Worm (Caenorhabditis elegans): ENCODE results near the gene F55B12.10.
A peak's percentile ranks its signal among the peaks of the same experiment; 100 is the strongest.

Gene F55B12.10

ce11 chrV:13796246-13796776 is 43.2 kb upstream of the F55B12.10 start, which contains the start of gene twk-32:
twk-32 (plus strand) TSS chrV:13796641.
- TF ChIP-seq C38D4.7 (GFP tag; optimal IDR thresholded peaks at IDR 0.05) (no peak), hlh-30 (tag; optimal IDR thresholded peaks at IDR 0.05; ENCODE audit: insufficient read depth) (peak; percentile 19)

- no peak for TF ChIP-seq ttx-3 (tag; optimal IDR thresholded peaks at IDR 0.05)
- no peak for TF ChIP-seq unc-42 (tag; optimal IDR thresholded peaks at IDR 0.05)
- TF ChIP-seq dmd-4 (tag; optimal IDR thresholded peaks at IDR 0.05; ENCODE audit: borderline replicate concordance), result no peak
- no peak for TF ChIP-seq pag-3 (tag; optimal IDR thresholded peaks at IDR 0.05; ENCODE audit: borderline replicate concordance)
- no peak for TF ChIP-seq ceh-30 (tag; optimal IDR thresholded peaks at IDR 0.05)
- TF ChIP-seq nhr-232 (tag; optimal IDR thresholded peaks at IDR 0.05), result no peak
- no peak for TF ChIP-seq zip-5 (tag; optimal IDR thresholded peaks at IDR 0.05)
- TF ChIP-seq hlh-30 (tag; optimal IDR thresholded peaks at IDR 0.05; ENCODE audit: insufficient read depth), result no peak
- TF ChIP-seq ceh-24 (tag; optimal IDR thresholded peaks at IDR 0.05), result no peak
- no peak for TF ChIP-seq ceh-34 (tag; optimal IDR thresholded peaks at IDR 0.05)
- no peak for TF ChIP-seq odd-2 (tag; optimal IDR thresholded peaks at IDR 0.05)
- no peak for TF ChIP-seq ceh-22 (tag; optimal IDR thresholded peaks at IDR 0.05)
- TF ChIP-seq tbx-7 (tag; optimal IDR thresholded peaks at IDR 0.05), result no peak
- TF ChIP-seq T23F11.4 (GFP tag; optimal IDR thresholded peaks at IDR 0.05), result no peak
- TF ChIP-seq elt-4 (tag; optimal IDR thresholded peaks at IDR 0.05), result no peak
- TF ChIP-seq ceh-9 (tag; optimal IDR thresholded peaks at IDR 0.05), result no peak
Observed at ce11 chrV:13799190-13799589, 40.3 kb upstream of the F55B12.10 start.

ce11 chrV:13803902-13804301 is 35.6 kb upstream of the F55B12.10 start, which contains the start of gene swan-2:
swan-2 (minus strand) TSS chrV:13804281.
- TF ChIP-seq ceh-34 (tag; optimal IDR thresholded peaks at IDR 0.05) (no peak), che-1 (tag; optimal IDR thresholded peaks at IDR 0.05) (no peak), unc-86 (tag; optimal IDR thresholded peaks at IDR 0.05) (no peak), nhr-232 (tag; optimal IDR thresholded peaks at IDR 0.05) (no peak), odd-2 (tag; optimal IDR thresholded peaks at IDR 0.05) (no peak), nhr-11 (tag; optimal IDR thresholded peaks at IDR 0.05) (no peak), pag-3 (tag; optimal IDR thresholded peaks at IDR 0.05; ENCODE audit: borderline replicate concordance) (no peak)

- TF ChIP-seq pat-9 (tag; optimal IDR thresholded peaks at IDR 0.05) (no peak), ceh-30 (tag; optimal IDR thresholded peaks at IDR 0.05) (no peak), pros-1 (tag; optimal IDR thresholded peaks at IDR 0.05) (no peak), Y22D7AL.16 (tag; optimal IDR thresholded peaks at IDR 0.05) (no peak), unc-86 (tag; optimal IDR thresholded peaks at IDR 0.05) (no peak), hlh-30 (tag; optimal IDR thresholded peaks at IDR 0.05; ENCODE audit: insufficient read depth) (no peak), lim-6 (tag; optimal IDR thresholded peaks at IDR 0.05) (no peak), hlh-13 (GFP tag; optimal IDR thresholded peaks at IDR 0.05) (no peak), madf-2 (tag; optimal IDR thresholded peaks at IDR 0.05) (no peak), ztf-16 (tag; optimal IDR thresholded peaks at IDR 0.05) (no peak), T23F11.4 (GFP tag; optimal IDR thresholded peaks at IDR 0.05) (no peak)
Observed at ce11 chrV:13807232-13807631, 32.3 kb upstream of the F55B12.10 start, which contains the start of gene swan-1. swan-1 (minus strand) TSS chrV:13807237.

ce11 chrV:13808462-13808867 is 31.1 kb upstream of the F55B12.10 start:
- TF ChIP-seq fkh-10 (GFP tag; optimal IDR thresholded peaks at IDR 0.05) (no peak), ceh-6 (GFP tag; optimal IDR thresholded peaks at IDR 0.05) (no peak), pha-4 (tag; optimal IDR thresholded peaks at IDR 0.05) (no peak), fax-1 (tag; optimal IDR thresholded peaks at IDR 0.05) (no peak), elt-4 (tag; optimal IDR thresholded peaks at IDR 0.05) (no peak), hlh-30 (tag; optimal IDR thresholded peaks at IDR 0.05; ENCODE audit: insufficient read depth) (peak; percentile 59), che-1 (tag; optimal IDR thresholded peaks at IDR 0.05) (no peak), Y22D7AL.16 (tag; optimal IDR thresholded peaks at IDR 0.05) (no peak), mec-3 (tag; optimal IDR thresholded peaks at IDR 0.05; ENCODE audit: borderline replicate concordance) (no peak), madf-2 (tag; optimal IDR thresholded peaks at IDR 0.05) (no peak), ceh-18 (tag; optimal IDR thresholded peaks at IDR 0.05) (peak; percentile 72), pros-1 (tag; optimal IDR thresholded peaks at IDR 0.05) (peak; percentile 49), ceh-30 (tag; optimal IDR thresholded peaks at IDR 0.05) (peak; percentile 9), ztf-16 (tag; optimal IDR thresholded peaks at IDR 0.05) (no peak), elt-2 (tag; optimal IDR thresholded peaks at IDR 0.05) (peak; percentile 18), rnt-1 (tag; optimal IDR thresholded peaks at IDR 0.05) (peak; percentile 39), ceh-24 (tag; optimal IDR thresholded peaks at IDR 0.05) (no peak), ceh-2 (tag; optimal IDR thresholded peaks at IDR 0.05) (peak; percentile 42), pat-9 (tag; optimal IDR thresholded peaks at IDR 0.05) (no peak), ceh-14 (tag; optimal IDR thresholded peaks at IDR 0.05) (peak; percentile 6), K02D7.2 (tag; optimal IDR thresholded peaks at IDR 0.05) (no peak), unc-42 (tag; optimal IDR thresholded peaks at IDR 0.05) (peak; percentile 53), ama-1 (optimal IDR thresholded peaks at IDR 0.05) (no peak), nhr-11 (tag; optimal IDR thresholded peaks at IDR 0.05) (no peak), T23F11.4 (GFP tag; optimal IDR thresholded peaks at IDR 0.05) (no peak), pax-1 (tag; optimal IDR thresholded peaks at IDR 0.05) (peak; percentile 12), nhr-232 (tag; optimal IDR thresholded peaks at IDR 0.05) (no peak), K09A11.1 (tag; optimal IDR thresholded peaks at IDR 0.05; ENCODE audit: insufficient read depth) (no peak)
